Worm (Caenorhabditis elegans) whole organism, L4/young adult: ENCODE results near the gene F47B8.5.

ENCODE experiments used
- dao-5 ChIP-seq: sonication (generic microtip); optimal IDR thresholded peaks from 2 replicates; lab custom pipeline; 2016; ENCODE audit warnings: missing genotype, missing genetic modification characterization, moderate library complexity, missing compliant biosample characterization
- him-1 ChIP-seq: sonication (generic microtip); optimal IDR thresholded peaks from 2 replicates; lab custom pipeline; 2016; ENCODE audit warnings: missing genotype, missing genetic modification reagents, missing genetic modification characterization, missing compliant biosample characterization

- TF ChIP-seq dao-5 (tag; lab: Kevin White, UChicago) = no peak
- TF ChIP-seq him-1 (tag; lab: Kevin White, UChicago) = no peak
Observed at ce11 chrV:14301076-14301475, 26.6 kb downstream of the F47B8.5 start, which contains the start of gene F14D7.6.
